Worm (Caenorhabditis elegans) whole organism, young adult: ENCODE data around the gene D1054.10.

Source experiments
- B0035.1 ChIP-seq: sonication (generic microtip); optimal IDR thresholded peaks from 2 replicates; lab custom pipeline; 2016; ENCODE audit warnings: missing genetic modification characterization, mild to moderate bottlenecking, missing compliant biosample characterization, missing genotype, missing genetic modification reagents
- B0336.3 ChIP-seq: fragments of 200-800 bp; sonication (Bioruptor generic); IDR thresholded peaks from 2 replicates; pipeline ENCODE4 v1.3.6; 2022; ENCODE audit warnings: missing genetic modification characterization, missing compliant biosample characterization
- F33H1.4 ChIP-seq: fragments of 200-800 bp; sonication (Bioruptor generic); IDR thresholded peaks from 2 replicates; pipeline ENCODE4 v1.3.6; 2022; ENCODE audit warnings: missing genetic modification reagents, missing genetic modification characterization, missing compliant biosample characterization
- F52B5.7 ChIP-seq: sonication (generic microtip); optimal IDR thresholded peaks from 2 replicates; lab custom pipeline; 2016; ENCODE audit warnings: mild to moderate bottlenecking, missing genetic modification characterization, missing compliant biosample characterization
- F57A8.1 ChIP-seq: fragments of 200-800 bp; sonication (Bioruptor generic); optimal IDR thresholded peaks from 2 replicates; lab custom pipeline; 2018; ENCODE audit warnings: mild to moderate bottlenecking, missing genetic modification characterization, moderate library complexity, missing compliant biosample characterization
- F57C9.4 ChIP-seq: sonication (generic microtip); optimal IDR thresholded peaks from 2 replicates; lab custom pipeline; 2017; ENCODE audit warnings: mild to moderate bottlenecking, missing genetic modification characterization, missing compliant biosample characterization
- K11D2.4 ChIP-seq: fragments of 200-800 bp; sonication (Bioruptor generic); IDR thresholded peaks from 2 replicates; pipeline ENCODE4 v1.3.6; 2022; ENCODE audit warnings: missing genetic modification reagents, missing genetic modification characterization, missing compliant biosample characterization
- Y53F4B.3 ChIP-seq: fragments of 200-800 bp; sonication (Bioruptor generic); IDR thresholded peaks from 2 replicates; pipeline ENCODE4 v1.3.6; 2022; ENCODE audit warnings: missing genetic modification reagents, missing genetic modification characterization, missing compliant biosample characterization
- Y53G8AR.9 ChIP-seq: fragments of 200-800 bp; sonication (Bioruptor generic); conservative IDR thresholded peaks from 2 replicates; pipeline ENCODE4 v1.3.6; 2022; ENCODE audit warnings: missing genetic modification reagents, missing genetic modification characterization, missing compliant biosample characterization
- Y95B8A.8 ChIP-seq: fragments of 200-800 bp; sonication (Bioruptor generic); IDR thresholded peaks from 2 replicates; pipeline ENCODE4 v1.3.6; 2022; ENCODE audit warnings: missing genetic modification reagents, missing genetic modification characterization, missing compliant biosample characterization
- akir-1 ChIP-seq: fragments of 200-800 bp; sonication (Bioruptor generic); optimal IDR thresholded peaks from 2 replicates; lab custom pipeline; 2018; ENCODE audit warnings: mild to moderate bottlenecking, missing genetic modification characterization, moderate library complexity, missing compliant biosample characterization
- attf-3 ChIP-seq: fragments of 200-800 bp; sonication (Bioruptor generic); conservative IDR thresholded peaks from 2 replicates; pipeline ENCODE4 v1.3.6; 2022; ENCODE audit warnings: missing genetic modification reagents, missing genetic modification characterization, missing compliant biosample characterization
- attf-5 ChIP-seq: fragments of 200-800 bp; sonication (Bioruptor generic); optimal IDR thresholded peaks from 2 replicates; lab custom pipeline; 2018; ENCODE audit warnings: mild to moderate bottlenecking, missing genetic modification characterization, missing compliant biosample characterization
- attf-6 ChIP-seq: fragments of 200-800 bp; sonication (Bioruptor generic); IDR thresholded peaks from 2 replicates; pipeline ENCODE4 v1.3.6; 2022; ENCODE audit warnings: missing genetic modification reagents, missing genetic modification characterization, missing compliant biosample characterization
- ccch-3 ChIP-seq: fragments of 200-800 bp; sonication (Bioruptor generic); optimal IDR thresholded peaks from 2 replicates; lab custom pipeline; 2018; ENCODE audit warnings: mild to moderate bottlenecking, missing genetic modification characterization, missing compliant biosample characterization
- cebp-1 ChIP-seq, 2 experiments: fragments of 200-800 bp in 1 of 2; sonication (Bioruptor generic) in 1 of 2; sonication (generic microtip) in 1 of 2; IDR thresholded peaks in 1 of 2; optimal IDR thresholded peaks in 1 of 2; 2 replicates each; pipeline versions ENCODE4 v1.3.6 to Lab custom; 2017 to 2022; ENCODE audit warnings: missing compliant biosample characterization in 2 of 2, missing genetic modification characterization in 2 of 2, mild to moderate bottlenecking in 1 of 2, missing genetic modification reagents in 1 of 2, moderate library complexity in 1 of 2
- cebp-2 ChIP-seq: fragments of 200-800 bp; sonication (Bioruptor generic); IDR thresholded peaks from 2 replicates; pipeline ENCODE4 v1.3.6; 2022; ENCODE audit warnings: missing genetic modification characterization, missing compliant biosample characterization
- ceh-100 ChIP-seq: fragments of 200-800 bp; sonication (Bioruptor generic); IDR thresholded peaks from 2 replicates; pipeline ENCODE4 v1.3.6; 2022; ENCODE audit warnings: missing genetic modification reagents, missing genetic modification characterization, missing compliant biosample characterization
- ceh-40 ChIP-seq: fragments of 200-800 bp; sonication (Bioruptor generic); IDR thresholded peaks from 2 replicates; pipeline ENCODE4 v1.3.6; 2022; ENCODE audit warnings: missing genetic modification characterization, missing compliant biosample characterization
- dox-1 ChIP-seq: fragments of 200-800 bp; sonication (Bioruptor generic); IDR thresholded peaks from 2 replicates; pipeline ENCODE4 v1.3.6; 2022; ENCODE audit warnings: missing genetic modification reagents, missing genetic modification characterization, missing compliant biosample characterization
- egl-18 ChIP-seq: fragments of 200-800 bp; sonication (Bioruptor generic); IDR thresholded peaks from 2 replicates; pipeline ENCODE4 v1.3.6; 2022; ENCODE audit warnings: missing genetic modification reagents, missing genetic modification characterization, missing compliant biosample characterization
- ekl-4 ChIP-seq: fragments of 200-800 bp; sonication (Bioruptor generic); IDR thresholded peaks from 2 replicates; pipeline ENCODE4 v1.3.6; 2022; ENCODE audit warnings: missing genetic modification reagents, missing genetic modification characterization, missing compliant biosample characterization
- ets-4 ChIP-seq: fragments of 200-800 bp; sonication (Bioruptor generic); optimal IDR thresholded peaks from 2 replicates; lab custom pipeline; 2018; ENCODE audit warnings: mild to moderate bottlenecking, missing genetic modification characterization, missing compliant biosample characterization
- let-607 ChIP-seq, 2 experiments: fragments of 200-800 bp in 1 of 2; sonication (Bioruptor generic) in 1 of 2; sonication (generic microtip) in 1 of 2; optimal IDR thresholded peaks; 2 replicates each; lab custom pipeline; 2016 to 2018; ENCODE audit warnings: mild to moderate bottlenecking in 2 of 2, missing compliant biosample characterization in 2 of 2, missing genetic modification characterization in 2 of 2, moderate library complexity in 2 of 2, missing genotype in 1 of 2
- lin-26 ChIP-seq: fragments of 200-800 bp; sonication (Bioruptor generic); IDR thresholded peaks from 2 replicates; pipeline ENCODE4 v1.3.6; 2022; ENCODE audit warnings: missing genetic modification reagents, missing genetic modification characterization, missing compliant biosample characterization
- lin-35 ChIP-seq, 3 experiments: fragments of 150-350 bp in 2 of 3; sonication (generic microtip) in 1 of 3; optimal IDR thresholded peaks; 2 replicates each; lab custom pipeline; 2014 to 2018; ENCODE audit warnings: missing biosample characterization in 3 of 3, missing genetic modification characterization in 3 of 3, missing genetic modification reagents in 3 of 3
- lin-54 ChIP-seq: fragments of 200-800 bp; sonication (Bioruptor generic); optimal IDR thresholded peaks from 2 replicates; lab custom pipeline; 2018; ENCODE audit warnings: mild to moderate bottlenecking, missing genetic modification characterization, missing compliant biosample characterization
- lir-1 ChIP-seq: fragments of 200-800 bp; sonication (Bioruptor generic); conservative IDR thresholded peaks from 2 replicates; pipeline ENCODE4 v1.3.6; 2022; ENCODE audit warnings: missing genetic modification reagents, missing genetic modification characterization, missing compliant biosample characterization
- madf-10 ChIP-seq: sonication (generic microtip); optimal IDR thresholded peaks from 2 replicates; lab custom pipeline; 2016; ENCODE audit warnings: mild to moderate bottlenecking, missing genetic modification characterization, missing compliant biosample characterization
- mcd-1 ChIP-seq: fragments of 200-800 bp; sonication (Bioruptor generic); IDR thresholded peaks from 2 replicates; pipeline ENCODE4 v1.3.6; 2022; ENCODE audit warnings: missing genetic modification reagents, missing genetic modification characterization, missing compliant biosample characterization
- nfya-1 ChIP-seq: sonication (generic microtip); optimal IDR thresholded peaks from 2 replicates; lab custom pipeline; 2017; ENCODE audit warnings: antibody characterized with exemption, missing compliant biosample characterization, missing genetic modification characterization, borderline replicate concordance; ENCODE audit not compliant: insufficient read depth
- nfyb-1 ChIP-seq: fragments of 200-800 bp; sonication (Bioruptor generic); IDR thresholded peaks from 2 replicates; pipeline ENCODE4 v1.3.6; 2022; ENCODE audit warnings: missing genetic modification reagents, missing genetic modification characterization, missing compliant biosample characterization
- nhr-27 ChIP-seq: fragments of 200-800 bp; sonication (Bioruptor generic); optimal IDR thresholded peaks from 2 replicates; lab custom pipeline; 2018; ENCODE audit warnings: mild to moderate bottlenecking, missing genetic modification characterization, moderate library complexity, missing compliant biosample characterization
- nhr-80 ChIP-seq: sonication (generic microtip); optimal IDR thresholded peaks from 2 replicates; lab custom pipeline; 2016; ENCODE audit warnings: missing genetic modification characterization, missing compliant biosample characterization
- pha-4 ChIP-seq: fragments of 150-350 bp; sonication (generic microtip); optimal IDR thresholded peaks from 2 replicates; lab custom pipeline; 2014; ENCODE audit warnings: missing biosample characterization, missing genetic modification reagents, missing genetic modification characterization
- rcor-1 ChIP-seq: fragments of 200-800 bp; sonication (Bioruptor generic); IDR thresholded peaks from 2 replicates; pipeline ENCODE4 v1.3.6; 2022; ENCODE audit warnings: missing genetic modification reagents, missing genetic modification characterization, missing compliant biosample characterization
- tbp1 ChIP-seq: fragments of 200-800 bp; sonication (Bioruptor generic); optimal IDR thresholded peaks from 2 replicates; lab custom pipeline; 2018; ENCODE audit warnings: mild to moderate bottlenecking, missing genetic modification characterization, missing compliant biosample characterization
- unc-130 ChIP-seq: sonication (generic microtip); optimal IDR thresholded peaks from 2 replicates; lab custom pipeline; 2016; ENCODE audit warnings: missing genetic modification reagents, missing genetic modification characterization, missing compliant biosample characterization
- ztf-22 ChIP-seq: fragments of 200-800 bp; sonication (Bioruptor generic); optimal IDR thresholded peaks from 2 replicates; lab custom pipeline; 2018; ENCODE audit warnings: mild to moderate bottlenecking, missing genetic modification characterization, moderate library complexity, missing compliant biosample characterization

Gene D1054.10

ce11 chrV:10802060-10802459 lies 9.4 kb upstream of the D1054.10 start (continued):
- 0 out of 2 replicates have a peak, but pooled peaks have one; percentile 17 for TF ChIP-seq nfyb-1 (GFP tag; lab: Robert Waterston, UW)
- no peak for TF ChIP-seq lir-1 (GFP tag; lab: Robert Waterston, UW)
- TF ChIP-seq madf-10 (tag; lab: Kevin White, UChicago), result peak; percentile 46
- TF ChIP-seq mcd-1, result no peak
- TF ChIP-seq B0336.3 (GFP tag; lab: Robert Waterston, UW), result no peak
- TF ChIP-seq Y53F4B.3 (GFP tag; lab: Robert Waterston, UW), result no peak
- peak; percentile 41 for TF ChIP-seq lin-54 (GFP tag; lab: Kevin White, UChicago)
- TF ChIP-seq ceh-40 (GFP tag; lab: Robert Waterston, UW), result no peak
- TF ChIP-seq nhr-27 (tag; lab: Kevin White, UChicago), result no peak
- TF ChIP-seq B0035.1 (tag; lab: Kevin White, UChicago), result no peak
- TF ChIP-seq Y53G8AR.9 (GFP tag; lab: Robert Waterston, UW), result no peak
- TF ChIP-seq tbp1 (GFP tag; lab: Kevin White, UChicago), result peak; percentile 40
- peak; percentile 24 for TF ChIP-seq ets-4 (GFP tag; lab: Kevin White, UChicago)
- TF ChIP-seq ztf-22 (GFP tag; lab: Kevin White, UChicago), result peak; percentile 90
- no peak for TF ChIP-seq ccch-3
- TF ChIP-seq lin-35 (GFP tag; optimal IDR thresholded peaks at IDR 0.05; lab: Kevin White, UChicago), result no peak
- no peak for TF ChIP-seq F52B5.7
- TF ChIP-seq attf-5 (GFP tag; lab: Kevin White, UChicago), result no peak
- peak; percentile 46 for TF ChIP-seq pha-4 (tag; lab: Kevin White, UChicago)
- no peak for TF ChIP-seq K11D2.4
- no peak for TF ChIP-seq F33H1.4
- TF ChIP-seq cebp-2 (GFP tag; lab: Robert Waterston, UW), result no peak
- TF ChIP-seq lin-26 (GFP tag; lab: Robert Waterston, UW), result no peak
- no peak for TF ChIP-seq nfya-1 (tag; lab: Kevin White, UChicago)
- TF ChIP-seq ceh-100, result no peak
- no peak for TF ChIP-seq egl-18
- TF ChIP-seq dox-1 (GFP tag; lab: Robert Waterston, UW), result no peak
- TF ChIP-seq F57C9.4 (tag; lab: Kevin White, UChicago), result no peak
- TF ChIP-seq akir-1, result no peak
- no peak for TF ChIP-seq F57A8.1 (GFP tag; lab: Kevin White, UChicago)
- no peak for TF ChIP-seq unc-130 (GFP tag; lab: Kevin White, UChicago)
- no peak for TF ChIP-seq ekl-4
- TF ChIP-seq Y95B8A.8 (GFP tag; lab: Robert Waterston, UW), result no peak
- peak in 1 of 2 experiments; percentile 73 for TF ChIP-seq let-607 (tag; optimal IDR thresholded peaks at IDR 0.05; lab: Kevin White, UChicago)
- TF ChIP-seq rcor-1 (GFP tag; lab: Robert Waterston, UW), result no peak
- TF ChIP-seq, all 124 proteins: peak for 14

DNA sequence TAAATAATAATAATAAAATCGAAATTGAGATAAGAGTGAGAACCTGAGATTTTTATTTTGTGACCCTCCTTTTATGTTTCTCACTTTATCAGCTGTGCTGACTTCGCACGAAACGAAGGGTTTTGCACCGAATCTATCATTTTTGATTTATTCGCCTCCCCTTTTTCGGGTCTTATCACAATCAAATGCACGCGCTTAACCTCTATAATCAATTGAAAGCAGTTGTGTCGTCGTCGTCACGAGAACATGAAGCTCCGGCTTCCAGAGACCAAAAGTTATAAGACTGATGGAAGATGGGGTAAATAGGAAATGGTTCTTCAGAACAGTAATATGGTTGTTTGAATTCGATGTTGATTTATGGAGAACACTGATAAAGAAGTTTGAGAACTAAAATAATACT lies 8.5 kb upstream of the D1054.10 start, which contains the start of gene D1054.18:
TSS of gene D1054.18 (minus strand) at position 45 of the 400 bp plus-strand sequence.
- TF ChIP-seq madf-10 (tag; lab: Kevin White, UChicago), result peak; percentile 13
- no peak for TF ChIP-seq attf-3 (GFP tag; lab: Robert Waterston, UW)
- TF ChIP-seq ztf-22 (GFP tag; lab: Kevin White, UChicago), result peak; percentile 41
- TF ChIP-seq cebp-1 (GFP tag; IDR thresholded peaks at IDR 0.05; lab: Robert Waterston, UW), result no peak
- peak; percentile 13 for TF ChIP-seq cebp-1 (tag; optimal IDR thresholded peaks at IDR 0.05; lab: Kevin White, UChicago)
- TF ChIP-seq nhr-80 (tag; lab: Kevin White, UChicago), result peak; percentile 87
- TF ChIP-seq tbp1 (GFP tag; lab: Kevin White, UChicago), result peak; percentile 13
- peak; percentile 48 for TF ChIP-seq ets-4 (GFP tag; lab: Kevin White, UChicago)
- no peak for TF ChIP-seq Y95B8A.8 (GFP tag; lab: Robert Waterston, UW)
- peak; percentile 35 for TF ChIP-seq pha-4 (tag; lab: Kevin White, UChicago)
- TF ChIP-seq attf-6 (GFP tag; lab: Robert Waterston, UW), result no peak
